Fruit fly (Drosophila melanogaster) whole organism, wandering third instar larva: ENCODE data around the gene Pdi.

Experiments
- CG32264 ChIP-seq: fragments of 200-800 bp; sonication (Bioruptor generic); optimal IDR thresholded peaks from 2 replicates; lab custom pipeline; 2016; ENCODE audit warnings: missing biosample characterization, missing genetic modification characterization
- CrebA ChIP-seq: fragments of 200-800 bp; sonication (Bioruptor generic); optimal IDR thresholded peaks from 2 replicates; lab custom pipeline; 2016; ENCODE audit warnings: missing biosample characterization, mild to moderate bottlenecking, missing genetic modification characterization, borderline replicate concordance
- Dfd ChIP-seq: fragments of >200 bp; optimal IDR thresholded peaks from 2 replicates; lab custom pipeline; 2017; ENCODE audit warnings: missing biosample characterization, missing genetic modification characterization
- Dif ChIP-seq: fragments of 200-275, 200-300 bp; sonication (Bioruptor generic); optimal IDR thresholded peaks from 2 replicates; lab custom pipeline; 2018; ENCODE audit warnings: missing biosample characterization, missing genetic modification characterization; ENCODE audit not compliant: partially characterized antibody
- HLH106 ChIP-seq: fragments of 200-800 bp; optimal IDR thresholded peaks from 3 replicates; lab custom pipeline; 2019; ENCODE audit warnings: missing biosample characterization, mild to moderate bottlenecking, missing genetic modification characterization, moderate library complexity
- Hnf4 ChIP-seq: fragments of 200-800 bp; sonication (Bioruptor generic); optimal IDR thresholded peaks from 2 replicates; lab custom pipeline; 2016; ENCODE audit warnings: missing biosample characterization, mild to moderate bottlenecking, missing genetic modification characterization
- Jra ChIP-seq: sonication (Bioruptor generic); optimal IDR thresholded peaks from 2 replicates; lab custom pipeline; 2016; ENCODE audit warnings: missing biosample characterization, missing genetic modification characterization
- Mio ChIP-seq: sonication (Bioruptor generic); optimal IDR thresholded peaks from 2 replicates; lab custom pipeline; 2016; ENCODE audit warnings: missing biosample characterization, missing genetic modification characterization
- Myc ChIP-seq: fragments of >200 bp; optimal IDR thresholded peaks from 2 replicates; lab custom pipeline; 2017
- OdsH ChIP-seq: fragments of 200-800 bp; sonication (Bioruptor generic); optimal IDR thresholded peaks from 2 replicates; lab custom pipeline; 2016; ENCODE audit warnings: missing biosample characterization, mild to moderate bottlenecking, missing genetic modification characterization
- Rel ChIP-seq, 2 experiments: fragments of 200-800 bp; sonication (Bioruptor generic) in 1 of 2; optimal IDR thresholded peaks; 2 replicates in 1 of 2; 3 replicates in 1 of 2; lab custom pipeline; 2016 to 2019; ENCODE audit warnings: mild to moderate bottlenecking in 2 of 2, missing biosample characterization in 2 of 2, missing genetic modification characterization in 2 of 2, moderate library complexity in 1 of 2
- br ChIP-seq: fragments of 200-800 bp; sonication (Bioruptor generic); optimal IDR thresholded peaks from 2 replicates; lab custom pipeline; 2016; ENCODE audit warnings: missing biosample characterization, missing genetic modification characterization
- brk ChIP-seq: fragments of 200-800 bp; sonication (Bioruptor generic); optimal IDR thresholded peaks from 2 replicates; lab custom pipeline; 2016; ENCODE audit warnings: missing biosample characterization, mild to moderate bottlenecking, missing genetic modification characterization
- dl ChIP-seq, 2 experiments: fragments of 175-275, 200-275 bp in 1 of 2; fragments of 200-275 bp in 1 of 2; sonication (Bioruptor generic); optimal IDR thresholded peaks; lab custom pipeline; 2018; ENCODE audit warnings: mild to moderate bottlenecking in 2 of 2, missing biosample characterization in 2 of 2, missing genetic modification characterization in 2 of 2, moderate library complexity in 2 of 2; ENCODE audit not compliant: partially characterized antibody in 2 of 2, insufficient read depth in 1 of 2
- dmrt93B ChIP-seq: fragments of 200-800 bp; sonication (Bioruptor generic); optimal IDR thresholded peaks from 2 replicates; lab custom pipeline; 2018; ENCODE audit warnings: missing biosample characterization, mild to moderate bottlenecking, missing genetic modification characterization
- dsf ChIP-seq: sonication (Bioruptor generic); optimal IDR thresholded peaks from 2 replicates; lab custom pipeline; 2016; ENCODE audit warnings: missing biosample characterization, missing genetic modification characterization, borderline replicate concordance
- ey ChIP-seq: fragments of 200-800 bp; sonication (Bioruptor generic); optimal IDR thresholded peaks from 2 replicates; lab custom pipeline; 2016; ENCODE audit warnings: missing biosample characterization, missing genetic modification characterization
- foxo ChIP-seq, 2 experiments: fragments of 200-800 bp; sonication (Bioruptor generic); optimal IDR thresholded peaks; 2 replicates in 1 of 2; 3 replicates in 1 of 2; lab custom pipeline; 2016 to 2017; ENCODE audit warnings: missing biosample characterization in 2 of 2, missing genetic modification characterization in 2 of 2
- fru ChIP-seq: fragments of 200-800 bp; sonication (Bioruptor generic); optimal IDR thresholded peaks from 3 replicates; lab custom pipeline; 2016; ENCODE audit warnings: missing biosample characterization, mild to moderate bottlenecking, missing genetic modification characterization
- jim ChIP-seq: fragments of 175-275, 200-325 bp; sonication (Bioruptor generic); optimal IDR thresholded peaks from 2 replicates; lab custom pipeline; 2016; ENCODE audit warnings: missing biosample characterization, mild to moderate bottlenecking, missing genetic modification characterization
- lola ChIP-seq: fragments of >200 bp; optimal IDR thresholded peaks from 2 replicates; lab custom pipeline; 2017; ENCODE audit warnings: missing biosample characterization, missing genetic modification characterization
- psq ChIP-seq: fragments of 200-800 bp; sonication (Bioruptor generic); optimal IDR thresholded peaks from 3 replicates; lab custom pipeline; 2017; ENCODE audit warnings: missing biosample characterization, mild to moderate bottlenecking, missing genetic modification characterization, moderate library complexity
- rgr ChIP-seq: fragments of 200-800 bp; sonication (Bioruptor generic); optimal IDR thresholded peaks from 3 replicates; lab custom pipeline; 2016; ENCODE audit warnings: missing biosample characterization, mild to moderate bottlenecking, missing genetic modification characterization
- sage ChIP-seq: fragments of 200-800 bp; sonication (Bioruptor generic); optimal IDR thresholded peaks from 2 replicates; lab custom pipeline; 2016; ENCODE audit warnings: missing biosample characterization, mild to moderate bottlenecking, missing genetic modification characterization
- sv ChIP-seq: fragments of 200-800 bp; sonication (Bioruptor generic); optimal IDR thresholded peaks from 3 replicates; lab custom pipeline; 2016; ENCODE audit warnings: missing biosample characterization, missing genetic modification characterization
- usp ChIP-seq: fragments of >200 bp; optimal IDR thresholded peaks from 2 replicates; lab custom pipeline; 2017; ENCODE audit warnings: missing biosample characterization, missing genetic modification characterization
- woc ChIP-seq: sonication (Bioruptor generic); optimal IDR thresholded peaks from 2 replicates; lab custom pipeline; 2016; ENCODE audit warnings: missing biosample characterization, mild to moderate bottlenecking, missing genetic modification characterization

The Pdi gene

dm6 chr3L:15093929-15094588, 48.6 kb downstream of the Pdi start (continued):
- TF ChIP-seq Rel (GFP tag; optimal IDR thresholded peaks at IDR 0.05; lab: Kevin White, UChicago): no peak
- TF ChIP-seq Rel (tag; optimal IDR thresholded peaks at IDR 0.05; lab: Kevin White, UChicago): no peak

DNA sequence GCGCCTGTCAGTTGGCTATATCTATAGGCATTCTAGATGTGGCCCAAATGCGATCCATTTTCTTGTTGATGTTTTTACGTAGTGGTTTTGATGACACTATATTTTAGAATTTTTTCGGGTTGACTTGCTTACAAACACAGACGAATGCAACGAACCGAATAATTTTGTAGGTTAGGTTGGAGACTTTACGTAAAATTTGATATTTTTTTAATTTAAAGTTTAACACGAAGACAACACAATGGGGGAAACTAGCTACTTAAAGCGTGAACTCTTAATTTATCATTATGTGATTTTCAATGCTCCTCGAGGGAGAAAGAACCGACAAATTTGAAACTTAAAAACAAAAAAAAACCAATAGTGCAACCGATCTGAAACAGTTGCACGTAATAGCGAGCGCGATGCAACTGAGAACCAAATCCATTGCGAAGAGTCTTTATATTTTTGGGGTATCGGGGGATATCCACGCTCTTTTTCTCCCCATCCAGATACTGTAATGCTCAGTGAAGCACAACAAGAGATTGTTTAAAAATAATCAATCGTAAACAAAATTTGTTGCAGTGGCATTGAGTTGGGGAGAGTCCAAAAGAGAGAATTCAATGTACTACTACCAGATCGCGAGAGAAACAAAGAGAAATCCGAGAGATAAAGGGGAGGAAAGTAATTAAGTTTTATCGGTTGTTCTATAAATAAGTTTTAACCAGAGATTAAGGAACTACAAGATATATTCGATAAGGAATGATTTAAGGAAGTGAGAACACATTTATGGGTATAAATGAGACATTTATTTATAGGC, 52.6 kb downstream of the Pdi start:
- TF ChIP-seq Hnf4 (no peak), HLH106 (tag; lab: Kevin White, UChicago) (no peak), Myc (lab: Kevin White, UChicago) (no peak), rgr (no peak), CG32264 (GFP tag; lab: Kevin White, UChicago) (no peak), brk (GFP tag; lab: Kevin White, UChicago) (no peak), usp (GFP tag; lab: Kevin White, UChicago) (no peak), ey (GFP tag; lab: Kevin White, UChicago) (no peak)

dm6 chr3L:15089083-15089704, 53.4 kb downstream of the Pdi start:
- TF ChIP-seq jim (GFP tag; lab: Kevin White, UChicago) (no peak), rgr (no peak), foxo (GFP tag; optimal IDR thresholded peaks at IDR 0.05; lab: Kevin White, UChicago) (no peak), dmrt93B (GFP tag; lab: Kevin White, UChicago) (no peak), Jra (GFP tag; lab: Kevin White, UChicago) (no peak), lola (no peak), Dif (no peak), dl (GFP tag; optimal IDR thresholded peaks at IDR 0.05; lab: Kevin White, UChicago; ENCODE audit: insufficient read depth in 1 of 2, partially characterized antibody in 2 of 2) (no peak), sv (GFP tag; lab: Kevin White, UChicago) (no peak), HLH106 (tag; lab: Kevin White, UChicago) (no peak), dsf (GFP tag; lab: Kevin White, UChicago) (no peak), Dfd (no peak), OdsH (no peak), CrebA (GFP tag; lab: Kevin White, UChicago) (no peak), Mio (GFP tag; lab: Kevin White, UChicago) (no peak), br (GFP tag; lab: Kevin White, UChicago) (no peak), psq (GFP tag; lab: Kevin White, UChicago) (no peak)
- TF ChIP-seq, all 38 proteins: peak for 0

dm6 chr3L:15088285-15088684, 54.4 kb downstream of the Pdi start:
- TF ChIP-seq usp (GFP tag; lab: Kevin White, UChicago) (no peak), ey (GFP tag; lab: Kevin White, UChicago) (no peak), woc (GFP tag; lab: Kevin White, UChicago) (no peak), CG32264 (GFP tag; lab: Kevin White, UChicago) (no peak), Hnf4 (no peak), Myc (lab: Kevin White, UChicago) (no peak), Dif (no peak), lola (no peak), fru (no peak), foxo (GFP tag; optimal IDR thresholded peaks at IDR 0.05; lab: Kevin White, UChicago) (no peak), dsf (GFP tag; lab: Kevin White, UChicago) (no peak), sage (GFP tag; lab: Kevin White, UChicago) (no peak)
